Fruit fly (Drosophila melanogaster) whole organism, prepupa: Measurements from ENCODE around the gene rumi.

Experiments
- CG10669 ChIP-seq: fragments of 200-800 bp; sonication (Bioruptor generic); optimal IDR thresholded peaks from 3 replicates; lab custom pipeline; 2018; ENCODE audit warnings: missing biosample characterization, mild to moderate bottlenecking, missing genetic modification characterization, moderate library complexity
- CG3919 ChIP-seq: fragments of 200-800 bp; sonication (Bioruptor generic); optimal IDR thresholded peaks from 3 replicates; lab custom pipeline; 2016; ENCODE audit warnings: missing biosample characterization, missing genetic modification characterization
- CG6276 ChIP-seq: fragments of 200-800 bp; sonication (Bioruptor generic); optimal IDR thresholded peaks from 2 replicates; lab custom pipeline; 2017; ENCODE audit warnings: missing biosample characterization, mild to moderate bottlenecking, missing genetic modification characterization
- CG6854 ChIP-seq: fragments of 200-800 bp; sonication (Bioruptor generic); optimal IDR thresholded peaks from 2 replicates; lab custom pipeline; 2017; ENCODE audit warnings: missing biosample characterization, mild to moderate bottlenecking, missing genetic modification characterization
- Eip78C ChIP-seq: fragments of 200-800 bp; sonication (Bioruptor generic); peaks from one replicate; lab custom pipeline; 2016; ENCODE audit warnings: missing biosample characterization, missing genetic modification characterization
- OdsH ChIP-seq: fragments of 200-800 bp; sonication (Bioruptor generic); optimal IDR thresholded peaks from 3 replicates; lab custom pipeline; 2016; ENCODE audit warnings: missing biosample characterization, missing genetic modification characterization
- achi ChIP-seq: fragments of 200-800 bp; sonication (Bioruptor generic); optimal IDR thresholded peaks from 3 replicates; lab custom pipeline; 2016; ENCODE audit warnings: missing biosample characterization, missing genetic modification characterization
- acj6 ChIP-seq: fragments of 200-800 bp; sonication (Bioruptor generic); optimal IDR thresholded peaks from 3 replicates; lab custom pipeline; 2016; ENCODE audit warnings: missing biosample characterization, missing genetic modification characterization
- svp ChIP-seq: fragments of 200-800 bp; sonication (Bioruptor generic); peaks from one replicate; lab custom pipeline; 2016; ENCODE audit warnings: missing biosample characterization, missing genetic modification characterization

dm6 chr3R:22756289-22756688, 5.9 kb upstream of the rumi start:
- TF ChIP-seq CG6854 (GFP tag; lab: Kevin White, UChicago) (no peak), CG6276 (GFP tag; lab: Kevin White, UChicago) (no peak), acj6 (GFP tag; lab: Kevin White, UChicago) (no peak), svp (GFP tag; lab: Kevin White, UChicago) (no peak), Eip78C (GFP tag; lab: Kevin White, UChicago) (no peak), achi (no peak), CG3919 (GFP tag; lab: Kevin White, UChicago) (no peak), OdsH (no peak), CG10669 (GFP tag; lab: Kevin White, UChicago) (no peak)
